Fruit fly (Drosophila melanogaster): ENCODE data around the gene CG9121.

- no peak for TF ChIP-seq Sin3A (optimal IDR thresholded peaks at IDR 0.05)
- no peak for TF ChIP-seq Myc (optimal IDR thresholded peaks at IDR 0.05)
- TF ChIP-seq ttk (optimal IDR thresholded peaks at IDR 0.05), result no peak
- TF ChIP-seq h (optimal IDR thresholded peaks at IDR 0.05), result no peak
- no peak for TF ChIP-seq insv (optimal IDR thresholded peaks at IDR 0.05)
- TF ChIP-seq psq (optimal IDR thresholded peaks at IDR 0.05), result no peak
These were observed 888 bp downstream of the CG9121 start for dm6 chr2L:5049974-5050373.
